Worm (Caenorhabditis elegans): ENCODE data around the gene Y110A2AR.1.

- TF ChIP-seq ref-1 (GFP tag; conservative IDR thresholded peaks at IDR 0.05), result no peak
- TF ChIP-seq med-1 (GFP tag; optimal IDR thresholded peaks at IDR 0.05; ENCODE audit: insufficient read depth), result no peak
- TF ChIP-seq tab-1 (GFP tag; IDR thresholded peaks at IDR 0.05), result no peak
- TF ChIP-seq cog-1 (tag; optimal IDR thresholded peaks at IDR 0.05), result no peak
- TF ChIP-seq ztf-29 (GFP tag; IDR thresholded peaks at IDR 0.05), result no peak
Observed at ce11 chrII:2919074-2919857, at the start of gene Y110A2AR.1, which contains the start of gene ncap-1.
